Worm (Caenorhabditis elegans) whole organism, L2 larva: Measurements from ENCODE around the gene R07E3.7.

Source experiments
- C34F6.9 ChIP-seq: fragments of 150-350 bp; optimal IDR thresholded peaks from 2 replicates; lab custom pipeline; 2014; ENCODE audit warnings: missing biosample characterization, missing genetic modification characterization
- Y55F3AM.14 ChIP-seq: fragments of 200-800 bp; sonication (Bioruptor generic); optimal IDR thresholded peaks from 2 replicates; lab custom pipeline; 2018; ENCODE audit warnings: mild to moderate bottlenecking, missing genetic modification characterization, missing compliant biosample characterization
- alr-1 ChIP-seq: fragments of 150-350 bp; optimal IDR thresholded peaks from 2 replicates; lab custom pipeline; 2014; ENCODE audit warnings: missing biosample characterization, missing genetic modification characterization
- ama-1 ChIP-seq: fragments of 150-350 bp; optimal IDR thresholded peaks from 2 replicates; lab custom pipeline; 2018; ENCODE audit warnings: inconsistent platforms
- ceh-16 ChIP-seq: fragments of 150-350 bp; optimal IDR thresholded peaks from 2 replicates; lab custom pipeline; 2014; ENCODE audit warnings: missing biosample characterization, missing genetic modification characterization
- ceh-82 ChIP-seq: fragments of 150-350 bp; optimal IDR thresholded peaks from 2 replicates; lab custom pipeline; 2014; ENCODE audit warnings: missing biosample characterization, missing genetic modification characterization
- crh-2 ChIP-seq: sonication (generic microtip); optimal IDR thresholded peaks from 2 replicates; lab custom pipeline; 2017; ENCODE audit warnings: missing biosample characterization, missing genetic modification characterization
- egl-27 ChIP-seq: sonication (generic microtip); optimal IDR thresholded peaks from 3 replicates; lab custom pipeline; 2017; ENCODE audit warnings: missing biosample characterization, missing genetic modification reagents, missing genetic modification characterization
- fos-1 ChIP-seq: fragments of 150-350 bp; optimal IDR thresholded peaks from 2 replicates; lab custom pipeline; 2014; ENCODE audit warnings: missing biosample characterization, missing genetic modification characterization
- gmeb-1 ChIP-seq: fragments of 150-350 bp; optimal IDR thresholded peaks from 2 replicates; lab custom pipeline; 2014; ENCODE audit warnings: missing biosample characterization, missing genetic modification characterization
- lin-11 ChIP-seq: fragments of 150-350 bp; sonication (generic microtip); optimal IDR thresholded peaks from 2 replicates; lab custom pipeline; 2014; ENCODE audit warnings: missing biosample characterization, missing genetic modification characterization, inconsistent platforms, mixed read lengths
- lin-13 ChIP-seq: fragments of 150-350 bp; optimal IDR thresholded peaks from 2 replicates; lab custom pipeline; 2014; ENCODE audit warnings: missing biosample characterization, missing genetic modification reagents, missing genetic modification characterization
- lin-39 ChIP-seq: fragments of 150-350 bp; optimal IDR thresholded peaks from 2 replicates; lab custom pipeline; 2014; ENCODE audit warnings: missing biosample characterization, missing genetic modification reagents, missing genetic modification characterization
- lsy-2 ChIP-seq, 2 experiments: fragments of 150-350 bp in 1 of 2; sonication (generic microtip) in 1 of 2; optimal IDR thresholded peaks; 2 replicates each; lab custom pipeline; 2014 to 2017; ENCODE audit warnings: missing biosample characterization in 2 of 2, missing genetic modification characterization in 2 of 2
- mab-5 ChIP-seq: fragments of 150-350 bp; optimal IDR thresholded peaks from 2 replicates; lab custom pipeline; 2014; ENCODE audit warnings: missing biosample characterization, missing genetic modification characterization
- mbf-1 ChIP-seq: sonication (generic microtip); optimal IDR thresholded peaks from 2 replicates; lab custom pipeline; 2017; ENCODE audit warnings: missing biosample characterization, missing genetic modification characterization
- mdl-1 ChIP-seq, 2 experiments: fragments of 150-350 bp in 1 of 2; sonication (generic microtip) in 1 of 2; optimal IDR thresholded peaks; 2 replicates each; lab custom pipeline; 2017; ENCODE audit warnings: missing biosample characterization in 2 of 2, missing genetic modification characterization in 2 of 2
- nhr-10 ChIP-seq: sonication (generic microtip); optimal IDR thresholded peaks from 2 replicates; lab custom pipeline; 2017; ENCODE audit warnings: missing biosample characterization, missing genetic modification characterization
- nhr-11 ChIP-seq: fragments of 150-350 bp; optimal IDR thresholded peaks from 2 replicates; lab custom pipeline; 2014; ENCODE audit warnings: missing biosample characterization, missing genetic modification characterization
- nhr-12 ChIP-seq: fragments of 150-350 bp; optimal IDR thresholded peaks from 2 replicates; lab custom pipeline; 2014; ENCODE audit warnings: missing biosample characterization, missing genetic modification characterization
- nhr-129 ChIP-seq: fragments of 150-350 bp; optimal IDR thresholded peaks from 2 replicates; lab custom pipeline; 2014; ENCODE audit warnings: missing biosample characterization, missing genetic modification characterization
- nhr-21 ChIP-seq: fragments of 150-350 bp; optimal IDR thresholded peaks from 2 replicates; lab custom pipeline; 2014; ENCODE audit warnings: missing biosample characterization, missing genetic modification characterization
- nhr-23 ChIP-seq: fragments of 150-350 bp; optimal IDR thresholded peaks from 2 replicates; lab custom pipeline; 2014; ENCODE audit warnings: missing biosample characterization, missing genetic modification reagents, missing genetic modification characterization
- nhr-25 ChIP-seq: fragments of 150-350 bp; sonication (generic microtip); optimal IDR thresholded peaks from 3 replicates; lab custom pipeline; 2014; ENCODE audit warnings: missing biosample characterization, missing genetic modification characterization
- peb-1 ChIP-seq: fragments of 150-350 bp; optimal IDR thresholded peaks from 2 replicates; lab custom pipeline; 2014; ENCODE audit warnings: missing biosample characterization, missing genetic modification characterization
- sma-3 ChIP-seq: sonication (generic microtip); optimal IDR thresholded peaks from 2 replicates; lab custom pipeline; 2016; ENCODE audit warnings: missing genetic modification reagents, missing genetic modification characterization, missing compliant biosample characterization
- sma-9 ChIP-seq, 2 experiments: fragments of 150-350 bp in 1 of 2; sonication (generic microtip) in 1 of 2; optimal IDR thresholded peaks; 2 replicates each; lab custom pipeline; 2014 to 2016; ENCODE audit warnings: missing genetic modification characterization in 2 of 2, mild to moderate bottlenecking in 1 of 2, missing biosample characterization in 1 of 2, missing compliant biosample characterization in 1 of 2, missing genetic modification reagents in 1 of 2, moderate library complexity in 1 of 2
- snpc-4 ChIP-seq: fragments of 150-350 bp; optimal IDR thresholded peaks from 2 replicates; lab custom pipeline; 2014; ENCODE audit warnings: missing biosample characterization, missing genetic modification characterization
- unc-39 ChIP-seq: fragments of 150-350 bp; optimal IDR thresholded peaks from 2 replicates; lab custom pipeline; 2014; ENCODE audit warnings: missing biosample characterization, missing genetic modification characterization
- unc-55 ChIP-seq: fragments of 150-350 bp; sonication (generic microtip); optimal IDR thresholded peaks from 3 replicates; lab custom pipeline; 2014; ENCODE audit warnings: missing biosample characterization, missing genetic modification reagents, missing genetic modification characterization
- unc-62 ChIP-seq: fragments of 150-350 bp; optimal IDR thresholded peaks from 2 replicates; lab custom pipeline; 2014; ENCODE audit warnings: missing biosample characterization, missing genetic modification reagents, missing genetic modification characterization
- zag-1 ChIP-seq: fragments of 150-350 bp; optimal IDR thresholded peaks from 2 replicates; lab custom pipeline; 2014; ENCODE audit warnings: missing biosample characterization, missing genetic modification characterization
- ztf-4 ChIP-seq: fragments of 150-350 bp; optimal IDR thresholded peaks from 2 replicates; lab custom pipeline; 2014; ENCODE audit warnings: missing biosample characterization, missing genetic modification characterization

R07E3.7 gene

ce11 chrX:10353857-10354256, 1.7 kb downstream of the R07E3.7 start:
- TF ChIP-seq nhr-129 (tag; lab: Kevin White, UChicago) (no peak), lin-39 (no peak), ceh-16 (no peak), mab-5 (tag; lab: Kevin White, UChicago) (no peak), nhr-11 (no peak), nhr-10 (tag; lab: Kevin White, UChicago) (no peak), unc-39 (no peak), sma-3 (GFP tag; lab: Kevin White, UChicago) (no peak), mbf-1 (tag; lab: Kevin White, UChicago) (no peak), lsy-2 (tag; optimal IDR thresholded peaks at IDR 0.05; lab: Kevin White, UChicago) (no peak), mdl-1 (tag; optimal IDR thresholded peaks at IDR 0.05; lab: Kevin White, UChicago) (no peak), ceh-82 (tag; lab: Kevin White, UChicago) (no peak), lin-11 (tag; lab: Kevin White, UChicago) (no peak), fos-1 (tag; lab: Kevin White, UChicago) (no peak), nhr-12 (tag; lab: Kevin White, UChicago) (no peak), peb-1 (tag; lab: Kevin White, UChicago) (no peak), snpc-4 (tag; lab: Kevin White, UChicago) (no peak)

- peak; percentile 42 for TF ChIP-seq nhr-25 (tag; lab: Kevin White, UChicago)
- no peak for TF ChIP-seq alr-1
Observed at ce11 chrX:10350151-10350550, 5.4 kb downstream of the R07E3.7 start.

DNA sequence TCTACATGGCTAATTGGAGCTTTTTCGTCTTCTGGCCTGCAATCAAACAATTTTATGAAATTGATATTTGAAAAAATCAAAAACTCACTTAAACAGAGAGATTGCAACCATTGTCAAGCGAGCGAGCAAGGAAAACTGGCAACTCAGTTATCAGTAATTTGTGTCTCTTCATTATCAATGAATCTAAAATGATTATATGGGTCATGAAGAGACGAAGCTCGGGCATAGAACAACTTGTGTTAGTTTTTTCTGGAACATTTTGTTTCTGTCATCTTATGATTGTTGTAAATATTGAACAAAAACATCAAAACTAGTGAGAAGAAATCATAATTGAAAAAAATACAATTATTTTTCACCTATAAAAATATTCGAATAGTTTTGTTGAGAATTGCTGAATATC, 14.6 kb downstream of the R07E3.7 start, which contains the start of gene R07E3.1:
TSS of gene R07E3.1 (minus strand) at position 176 of the 400 bp plus-strand sequence.
- TF ChIP-seq gmeb-1 (tag; lab: Kevin White, UChicago) (peak; percentile 10), fos-1 (tag; lab: Kevin White, UChicago) (peak; percentile 59), nhr-23 (no peak)

DNA sequence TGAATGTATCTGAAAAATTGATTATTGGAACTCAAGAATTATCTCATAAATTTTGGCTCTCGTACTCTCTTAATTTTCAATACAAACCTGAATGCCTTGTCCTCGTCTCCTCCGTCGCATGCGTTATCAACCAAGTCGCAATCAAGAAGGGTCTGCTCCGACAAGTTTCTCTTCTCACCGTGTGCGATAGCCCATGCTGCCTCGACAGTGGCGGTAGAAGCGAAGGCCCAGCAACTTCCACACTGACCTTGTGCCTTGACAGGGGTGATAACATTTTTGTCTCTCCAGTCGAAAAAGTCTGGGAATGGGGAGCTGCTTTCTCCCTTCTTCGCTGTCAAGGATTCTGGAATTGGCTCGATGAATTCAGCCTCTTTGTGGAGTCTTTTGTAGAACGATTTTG, 15.5 kb downstream of the R07E3.7 start:
- TF ChIP-seq sma-9 (GFP tag; optimal IDR thresholded peaks at IDR 0.05; lab: Kevin White, UChicago): peak; percentile 2
- no peak for TF ChIP-seq sma-9 (tag; optimal IDR thresholded peaks at IDR 0.05; lab: Kevin White, UChicago)
- TF ChIP-seq fos-1 (tag; lab: Kevin White, UChicago): peak; percentile 44
- TF ChIP-seq nhr-10 (tag; lab: Kevin White, UChicago): no peak
- TF ChIP-seq ztf-4: no peak

DNA sequence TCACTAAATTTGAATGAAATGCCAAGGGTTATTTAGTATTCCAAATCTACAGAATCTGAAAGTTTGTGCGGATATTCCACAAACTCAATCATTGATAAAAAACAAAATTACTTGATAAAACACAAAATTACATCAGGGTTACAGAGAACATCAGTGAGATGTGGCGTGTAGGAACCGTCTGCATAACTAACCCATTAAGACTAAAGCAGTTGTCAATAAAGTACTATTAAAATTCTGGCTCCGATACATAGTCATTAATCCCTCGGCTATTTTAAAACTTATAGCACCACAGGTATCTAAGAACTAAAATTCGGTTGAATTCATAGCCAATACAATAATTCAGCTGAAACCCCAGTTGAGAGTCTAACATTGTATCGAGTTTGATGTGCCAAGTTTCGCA, 16.8 kb downstream of the R07E3.7 start:
- TF ChIP-seq C34F6.9 (tag; lab: Kevin White, UChicago) (no peak), peb-1 (tag; lab: Kevin White, UChicago) (no peak), nhr-25 (tag; lab: Kevin White, UChicago) (no peak), mab-5 (tag; lab: Kevin White, UChicago) (no peak), sma-9 (GFP tag; optimal IDR thresholded peaks at IDR 0.05; lab: Kevin White, UChicago) (peak; percentile 7), sma-9 (tag; optimal IDR thresholded peaks at IDR 0.05; lab: Kevin White, UChicago) (no peak), ama-1 (lab: Kevin White, UChicago) (no peak), egl-27 (tag; lab: Kevin White, UChicago) (no peak), sma-3 (GFP tag; lab: Kevin White, UChicago) (no peak), nhr-21 (tag; lab: Kevin White, UChicago) (no peak), nhr-129 (tag; lab: Kevin White, UChicago) (peak; percentile 35), nhr-10 (tag; lab: Kevin White, UChicago) (no peak), crh-2 (tag; lab: Kevin White, UChicago) (peak; percentile 39), Y55F3AM.14 (no peak)

DNA sequence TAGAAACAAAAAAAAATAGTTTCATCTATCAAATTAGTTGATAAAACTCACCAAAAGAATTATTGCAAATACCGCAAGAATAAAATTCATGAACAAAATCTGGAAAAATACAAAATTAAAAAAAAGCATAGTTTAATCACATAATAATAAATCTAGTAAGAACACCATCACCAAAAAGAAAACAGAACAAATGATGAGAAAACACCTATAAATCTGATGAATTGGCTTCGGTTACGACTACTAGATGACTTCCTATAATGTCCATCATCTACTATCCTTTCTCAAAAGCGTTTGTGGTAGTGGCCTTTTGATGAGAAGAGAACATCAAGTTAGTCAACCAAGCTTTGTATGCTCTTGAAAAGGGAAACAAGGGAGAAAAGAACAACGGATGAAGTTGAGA, 17.4 kb downstream of the R07E3.7 start, which contains the start of gene cut-5:
TSS of gene cut-5 (minus strand) at position 101 of the 400 bp plus-strand sequence.
- TF ChIP-seq mdl-1 (tag; optimal IDR thresholded peaks at IDR 0.05; lab: Kevin White, UChicago) (no peak), zag-1 (no peak), Y55F3AM.14 (no peak), fos-1 (tag; lab: Kevin White, UChicago) (no peak), lin-13 (GFP tag; lab: Kevin White, UChicago) (no peak), mab-5 (tag; lab: Kevin White, UChicago) (no peak), unc-62 (GFP tag; lab: Kevin White, UChicago) (no peak), unc-55 (GFP tag; lab: Kevin White, UChicago) (no peak)
- TF ChIP-seq, all 48 proteins: peak for 0
